Fruit fly (Drosophila melanogaster) whole organism, prepupa: Measurements from ENCODE around the gene CG31115.
A peak's percentile ranks its signal among the peaks of the same experiment; 100 is the strongest.

ENCODE experiments used
- Blimp-1 ChIP-seq: fragments of 200-800 bp; sonication (Bioruptor generic); optimal IDR thresholded peaks from 3 replicates; lab custom pipeline; 2017; ENCODE audit warnings: missing biosample characterization, missing genetic modification characterization, mild to moderate bottlenecking, moderate library complexity, missing genetic modification reagents
- CG10631 ChIP-seq: fragments of 200-800 bp; sonication (Bioruptor generic); optimal IDR thresholded peaks from 2 replicates; lab custom pipeline; 2016; ENCODE audit warnings: missing biosample characterization, missing genetic modification characterization
- CG10669 ChIP-seq: fragments of 200-800 bp; sonication (Bioruptor generic); optimal IDR thresholded peaks from 3 replicates; lab custom pipeline; 2018; ENCODE audit warnings: missing biosample characterization, mild to moderate bottlenecking, missing genetic modification characterization, moderate library complexity
- CG11294 ChIP-seq: fragments of 200-800 bp; sonication (Bioruptor generic); IDR thresholded peaks from 2 replicates; pipeline ENCODE4 v1.3.6; 2022; ENCODE audit warnings: missing biosample characterization, missing genetic modification characterization
- CG11902 ChIP-seq: fragments of 200-800 bp; sonication (Bioruptor generic); optimal IDR thresholded peaks from 3 replicates; lab custom pipeline; 2016; ENCODE audit warnings: missing biosample characterization, missing genetic modification characterization
- CG3032 ChIP-seq: fragments of 200-800 bp; optimal IDR thresholded peaks from 2 replicates; lab custom pipeline; 2019; ENCODE audit warnings: missing biosample characterization, mild to moderate bottlenecking, missing genetic modification characterization, moderate library complexity
- CG31627 ChIP-seq: fragments of 200-800 bp; sonication (Bioruptor generic); optimal IDR thresholded peaks from 3 replicates; lab custom pipeline; 2016; ENCODE audit warnings: missing biosample characterization, missing genetic modification characterization
- CG32006 ChIP-seq: fragments of 200-800 bp; sonication (Bioruptor generic); optimal IDR thresholded peaks from 3 replicates; lab custom pipeline; 2017; ENCODE audit warnings: missing biosample characterization, mild to moderate bottlenecking, missing genetic modification characterization
- CG34406 ChIP-seq: fragments of 200-800 bp; sonication (Bioruptor generic); optimal IDR thresholded peaks from 3 replicates; lab custom pipeline; 2016; ENCODE audit warnings: missing biosample characterization, missing genetic modification characterization
- CG3919 ChIP-seq: fragments of 200-800 bp; sonication (Bioruptor generic); optimal IDR thresholded peaks from 3 replicates; lab custom pipeline; 2016; ENCODE audit warnings: missing biosample characterization, missing genetic modification characterization
- CG6808 ChIP-seq: fragments of 200-800 bp; sonication (Bioruptor generic); optimal IDR thresholded peaks from 3 replicates; lab custom pipeline; 2017; ENCODE audit warnings: missing biosample characterization, missing genetic modification characterization, mild to moderate bottlenecking, moderate library complexity, missing genetic modification reagents
- CG7368 ChIP-seq: fragments of 200-800 bp; sonication (Bioruptor generic); optimal IDR thresholded peaks from 3 replicates; lab custom pipeline; 2016; ENCODE audit warnings: missing biosample characterization, missing genetic modification characterization
- CG8119 ChIP-seq: fragments of 200-800 bp; sonication (Bioruptor generic); IDR thresholded peaks from 3 replicates; pipeline ENCODE4 v1.3.6; 2022; ENCODE audit warnings: missing biosample characterization, missing genetic modification characterization
- CG9139 ChIP-seq: fragments of 200-800 bp; sonication (Bioruptor generic); optimal IDR thresholded peaks from 3 replicates; lab custom pipeline; 2017; ENCODE audit warnings: missing biosample characterization, mild to moderate bottlenecking, missing genetic modification characterization
- Eip78C ChIP-seq: fragments of 200-800 bp; sonication (Bioruptor generic); peaks from one replicate; lab custom pipeline; 2016; ENCODE audit warnings: missing biosample characterization, missing genetic modification characterization
- Eip93F ChIP-seq: fragments of 200-800 bp; sonication (Bioruptor generic); optimal IDR thresholded peaks from 2 replicates; lab custom pipeline; 2016; ENCODE audit warnings: missing biosample characterization, mild to moderate bottlenecking, missing genetic modification characterization
- Ets21C ChIP-seq: fragments of 200-800 bp; sonication (Bioruptor generic); optimal IDR thresholded peaks from 3 replicates; lab custom pipeline; 2016; ENCODE audit warnings: missing biosample characterization, missing genetic modification characterization
- Gug ChIP-seq: fragments of 200-800 bp; sonication (Bioruptor generic); IDR thresholded peaks from 2 replicates; pipeline ENCODE4 v1.3.6; 2022; ENCODE audit warnings: missing biosample characterization, missing genetic modification characterization
- Hr38 ChIP-seq: sonication (Bioruptor generic); optimal IDR thresholded peaks from 2 replicates; lab custom pipeline; 2016; ENCODE audit warnings: missing biosample characterization, missing genetic modification characterization
- Hr39 ChIP-seq: fragments of 200-800 bp; sonication (Bioruptor generic); optimal IDR thresholded peaks from 2 replicates; lab custom pipeline; 2016; ENCODE audit warnings: missing biosample characterization, missing genetic modification characterization
- Hr4 ChIP-seq: fragments of 200-800 bp; sonication (Bioruptor generic); optimal IDR thresholded peaks from 3 replicates; lab custom pipeline; 2016; ENCODE audit warnings: missing biosample characterization, missing genetic modification characterization
- Lpt ChIP-seq: fragments of 200-800 bp; sonication (Bioruptor generic); optimal IDR thresholded peaks from 3 replicates; lab custom pipeline; 2016; ENCODE audit warnings: missing biosample characterization, missing genetic modification characterization
- OdsH ChIP-seq: fragments of 200-800 bp; sonication (Bioruptor generic); optimal IDR thresholded peaks from 3 replicates; lab custom pipeline; 2016; ENCODE audit warnings: missing biosample characterization, missing genetic modification characterization
- Smox ChIP-seq: fragments of 200-800 bp; sonication (Bioruptor generic); optimal IDR thresholded peaks from 3 replicates; lab custom pipeline; 2016; ENCODE audit warnings: missing biosample characterization, missing genetic modification characterization
- Sox102F ChIP-seq: fragments of 200-800 bp; sonication (Bioruptor generic); optimal IDR thresholded peaks from 2 replicates; lab custom pipeline; 2016; ENCODE audit warnings: missing biosample characterization, mild to moderate bottlenecking, missing genetic modification characterization
- Sox14 ChIP-seq: fragments of 200-800 bp; sonication (Bioruptor generic); optimal IDR thresholded peaks from 3 replicates; lab custom pipeline; 2016; ENCODE audit warnings: missing biosample characterization, missing genetic modification characterization
- Sox15 ChIP-seq: fragments of 200-800 bp; sonication (Bioruptor generic); optimal IDR thresholded peaks from 3 replicates; lab custom pipeline; 2016; ENCODE audit warnings: missing biosample characterization, missing genetic modification characterization
- achi ChIP-seq: fragments of 200-800 bp; sonication (Bioruptor generic); optimal IDR thresholded peaks from 3 replicates; lab custom pipeline; 2016; ENCODE audit warnings: missing biosample characterization, missing genetic modification characterization
- acj6 ChIP-seq: fragments of 200-800 bp; sonication (Bioruptor generic); optimal IDR thresholded peaks from 3 replicates; lab custom pipeline; 2016; ENCODE audit warnings: missing biosample characterization, missing genetic modification characterization
- cyc ChIP-seq: fragments of 200-800 bp; sonication (Bioruptor generic); optimal IDR thresholded peaks from 3 replicates; lab custom pipeline; 2016; ENCODE audit warnings: missing biosample characterization, missing genetic modification characterization
- dac ChIP-seq: fragments of 200-800 bp; sonication (Bioruptor generic); optimal IDR thresholded peaks from 2 replicates; lab custom pipeline; 2017; ENCODE audit warnings: missing biosample characterization, mild to moderate bottlenecking, missing genetic modification characterization
- eg ChIP-seq: fragments of 200-800 bp; sonication (Bioruptor generic); IDR thresholded peaks from 3 replicates; pipeline ENCODE4 v1.3.6; 2022; ENCODE audit warnings: missing biosample characterization, missing genetic modification characterization
- esn ChIP-seq: fragments of 200-800 bp; sonication (Bioruptor generic); optimal IDR thresholded peaks from 2 replicates; lab custom pipeline; 2016; ENCODE audit warnings: missing biosample characterization, mild to moderate bottlenecking, missing genetic modification characterization, moderate library complexity
- fd59A ChIP-seq: fragments of 200-800 bp; sonication (Bioruptor generic); optimal IDR thresholded peaks from 2 replicates; lab custom pipeline; 2017; ENCODE audit warnings: missing biosample characterization, mild to moderate bottlenecking, missing genetic modification characterization, missing genetic modification reagents
- fd85E ChIP-seq: fragments of 200-800 bp; sonication (Bioruptor generic); optimal IDR thresholded peaks from 3 replicates; lab custom pipeline; 2016; ENCODE audit warnings: missing biosample characterization, missing genetic modification characterization
- fkh ChIP-seq: fragments of 200-800 bp; sonication (Bioruptor generic); optimal IDR thresholded peaks from 3 replicates; lab custom pipeline; 2017; ENCODE audit warnings: missing biosample characterization, mild to moderate bottlenecking, missing genetic modification characterization, moderate library complexity
- net ChIP-seq: fragments of 200-800 bp; sonication (Bioruptor generic); optimal IDR thresholded peaks from 3 replicates; lab custom pipeline; 2016; ENCODE audit warnings: missing biosample characterization, missing genetic modification characterization
- salr ChIP-seq, 2 experiments: fragments of 200-800 bp; sonication (Bioruptor generic); optimal IDR thresholded peaks; 3 replicates each; lab custom pipeline; 2016 to 2018; ENCODE audit warnings: missing biosample characterization in 2 of 2, missing genetic modification characterization in 2 of 2, mild to moderate bottlenecking in 1 of 2
- ss ChIP-seq, 2 experiments: fragments of 200-800 bp; sonication (Bioruptor generic); optimal IDR thresholded peaks; 2 replicates in 1 of 2; 3 replicates in 1 of 2; lab custom pipeline; 2017 to 2018; ENCODE audit warnings: mild to moderate bottlenecking in 2 of 2, missing biosample characterization in 2 of 2, missing genetic modification characterization in 2 of 2, moderate library complexity in 1 of 2
- svp ChIP-seq: fragments of 200-800 bp; sonication (Bioruptor generic); peaks from one replicate; lab custom pipeline; 2016; ENCODE audit warnings: missing biosample characterization, missing genetic modification characterization
- topi ChIP-seq: fragments of 200-800 bp; sonication (Bioruptor generic); optimal IDR thresholded peaks from 3 replicates; lab custom pipeline; 2016; ENCODE audit warnings: missing biosample characterization, missing genetic modification characterization

CG31115 gene

DNA sequence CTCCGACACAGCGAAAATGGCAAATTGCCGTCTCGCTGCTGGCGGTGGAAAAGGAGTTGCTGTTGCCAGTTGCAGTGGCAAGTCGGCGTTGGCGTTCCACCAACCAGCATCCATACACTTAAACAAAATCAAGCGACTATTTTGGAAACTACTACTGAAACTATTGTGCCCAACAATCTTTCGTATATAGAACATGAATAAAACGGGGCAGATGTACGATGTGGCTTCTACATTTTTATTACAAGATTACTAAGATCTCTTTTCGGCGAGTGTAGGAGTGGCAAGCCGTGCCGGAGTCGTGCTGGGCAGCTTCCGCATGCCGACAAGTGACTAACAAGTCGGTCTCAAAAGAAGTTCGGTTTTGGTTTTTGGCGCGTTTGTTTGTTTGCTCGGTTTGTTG lies 40.2 kb upstream of the CG31115 start (continued):
- TF ChIP-seq CG11902 (GFP tag; lab: Kevin White, UChicago): peak; percentile 15
- peak; percentile 2 for TF ChIP-seq CG10669 (GFP tag; lab: Kevin White, UChicago)
- peak; percentile 67 for TF ChIP-seq acj6
- TF ChIP-seq CG8119 (GFP tag; lab: Robert Waterston, UW): peak; percentile 94
- peak; percentile 57 for TF ChIP-seq topi (GFP tag; lab: Kevin White, UChicago)
- TF ChIP-seq CG7368 (GFP tag; lab: Kevin White, UChicago): peak; percentile 49
- peak; percentile 81 for TF ChIP-seq net (GFP tag; lab: Kevin White, UChicago)
- peak; percentile 16 for TF ChIP-seq Ets21C (GFP tag; lab: Kevin White, UChicago)
- peak in 1 of 2 experiments; percentile 59 for TF ChIP-seq salr (GFP tag; optimal IDR thresholded peaks at IDR 0.05; lab: Kevin White, UChicago)
- TF ChIP-seq CG3919 (GFP tag; lab: Kevin White, UChicago): peak; percentile 81
- peak; percentile 70 for TF ChIP-seq cyc
- peak; percentile 77 for TF ChIP-seq achi (GFP tag; lab: Kevin White, UChicago)
- TF ChIP-seq Hr39 (GFP tag; lab: Kevin White, UChicago): peak; percentile 68
- peak; percentile 94 for TF ChIP-seq Hr4
- peak; percentile 80 for TF ChIP-seq Gug (GFP tag; lab: Robert Waterston, UW)
- peak; percentile 92 for TF ChIP-seq eg (GFP tag; lab: Robert Waterston, UW)

DNA sequence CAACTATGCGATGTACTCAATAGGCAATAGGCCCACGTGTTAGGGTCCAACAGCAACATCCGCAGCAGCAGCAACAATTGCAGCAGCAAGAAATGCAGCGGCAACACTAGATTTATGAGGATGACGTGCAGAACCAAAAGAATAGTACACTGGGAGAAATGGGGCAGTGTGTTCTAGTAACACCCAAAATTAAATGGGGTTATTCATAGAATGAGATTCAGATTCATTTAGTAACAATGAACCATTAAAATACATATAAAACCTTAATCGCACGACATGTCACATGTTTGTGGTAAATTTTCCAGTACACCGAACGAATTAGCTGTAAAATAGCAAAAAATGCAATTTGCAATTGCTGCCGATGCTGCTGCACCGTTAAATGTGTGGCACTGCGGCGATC lies 39.5 kb upstream of the CG31115 start:
- no peak for TF ChIP-seq CG10669 (GFP tag; lab: Kevin White, UChicago)
- peak; percentile 33 for TF ChIP-seq CG32006 (GFP tag; lab: Kevin White, UChicago)

DNA sequence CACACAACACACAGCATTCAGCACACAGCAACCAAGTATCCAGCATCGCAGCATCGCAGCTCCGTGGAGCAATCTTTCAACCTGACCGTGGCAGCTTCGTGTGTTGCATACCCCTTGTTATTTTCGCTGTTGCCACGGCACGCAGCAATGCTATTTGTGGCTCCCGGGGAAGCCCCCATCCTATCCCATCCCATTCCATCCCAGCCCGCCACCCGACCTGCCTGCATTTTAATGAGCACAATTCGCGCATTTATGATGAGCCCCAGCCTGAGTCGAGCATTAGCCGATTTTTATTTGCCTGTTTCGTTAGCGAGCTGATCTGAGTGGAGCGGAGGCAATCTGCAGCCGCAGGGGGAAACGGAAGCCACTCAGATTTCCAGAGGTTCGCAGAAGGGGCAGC lies 37.2 kb upstream of the CG31115 start:
- TF ChIP-seq esn: no peak
- no peak for TF ChIP-seq Sox102F (GFP tag; lab: Kevin White, UChicago)
- no peak for TF ChIP-seq CG3032 (tag; lab: Kevin White, UChicago)
- no peak for TF ChIP-seq OdsH (GFP tag; lab: Kevin White, UChicago)
- TF ChIP-seq CG11902 (GFP tag; lab: Kevin White, UChicago): no peak

DNA sequence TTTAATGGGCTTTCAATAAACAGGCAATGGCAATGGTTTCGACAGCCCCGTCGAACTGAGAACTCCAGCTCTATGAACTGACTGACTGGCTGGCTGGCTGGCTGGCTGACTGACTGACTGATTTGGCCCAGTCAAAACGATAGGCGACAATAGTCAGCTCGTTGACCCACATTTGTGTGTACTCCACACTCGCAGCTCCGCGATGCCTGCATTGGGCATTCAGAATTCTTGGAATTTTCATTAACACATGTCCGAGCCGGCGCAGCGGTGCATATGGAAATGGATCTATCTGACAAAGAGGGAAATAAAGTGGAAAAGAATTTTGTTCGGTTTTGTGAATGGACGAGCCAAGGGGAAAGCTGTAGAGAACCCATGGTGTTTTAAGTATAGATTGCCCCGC lies 34.5 kb upstream of the CG31115 start:
- TF ChIP-seq CG31627 (no peak), Hr39 (GFP tag; lab: Kevin White, UChicago) (no peak), CG11902 (GFP tag; lab: Kevin White, UChicago) (no peak), CG9139 (no peak), CG3032 (tag; lab: Kevin White, UChicago) (no peak), dac (no peak), Hr38 (GFP tag; lab: Kevin White, UChicago) (no peak)

DNA sequence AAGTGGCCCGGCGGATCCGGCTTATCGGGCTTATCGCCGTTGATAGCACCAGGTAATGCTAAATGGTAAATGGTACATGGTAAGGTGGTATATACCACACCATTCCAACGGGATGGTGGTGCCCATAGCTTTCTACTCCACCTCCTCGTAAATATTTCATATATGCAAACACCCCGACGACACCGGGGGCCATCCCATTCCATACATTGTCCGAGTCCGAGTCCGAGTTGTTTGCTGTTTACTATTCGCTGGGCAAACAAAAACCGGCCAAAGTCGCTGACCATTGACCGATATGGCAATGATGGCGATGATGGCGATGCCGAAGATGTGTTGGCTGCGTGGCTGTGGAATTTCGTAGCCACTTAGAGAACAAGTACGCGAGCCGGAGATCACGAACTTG lies 32.7 kb upstream of the CG31115 start:
- peak; percentile 62 for TF ChIP-seq fkh
- no peak for TF ChIP-seq CG11294
- no peak for TF ChIP-seq CG6808 (GFP tag; lab: Kevin White, UChicago)
- no peak for TF ChIP-seq dac
- no peak for TF ChIP-seq Eip93F (GFP tag; lab: Kevin White, UChicago)
- TF ChIP-seq, all 60 proteins: peak for 1

DNA sequence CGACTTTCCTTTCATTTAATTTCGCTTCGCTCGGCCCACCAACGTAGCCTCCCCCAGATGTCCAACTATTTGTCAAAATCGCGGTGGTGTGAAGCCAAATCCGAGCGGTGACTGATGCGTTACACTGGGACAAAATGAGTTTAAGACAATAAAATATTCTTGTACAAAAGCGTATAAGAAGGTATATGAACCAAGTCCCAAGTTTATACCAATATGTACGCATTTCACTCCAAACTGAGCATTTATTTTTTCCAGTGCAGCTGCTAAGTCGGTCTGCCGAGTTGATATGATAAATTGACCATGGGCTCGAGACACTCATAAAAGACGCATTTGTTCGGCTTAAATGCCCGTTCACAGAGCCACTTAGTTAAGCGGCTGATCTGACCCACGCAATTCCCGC lies 32.0 kb upstream of the CG31115 start:
- TF ChIP-seq ss (GFP tag; optimal IDR thresholded peaks at IDR 0.05; lab: Kevin White, UChicago): no peak
- peak; percentile 6 for TF ChIP-seq CG34406 (GFP tag; lab: Kevin White, UChicago)
- TF ChIP-seq Sox14 (GFP tag; lab: Kevin White, UChicago): peak; percentile 31
- TF ChIP-seq fkh: no peak
- peak; percentile 39; the same call in 1 of the 2 replicates for TF ChIP-seq Gug (GFP tag; lab: Robert Waterston, UW)
- TF ChIP-seq Ets21C (GFP tag; lab: Kevin White, UChicago): no peak
- TF ChIP-seq Sox15 (GFP tag; lab: Kevin White, UChicago): no peak
- no peak for TF ChIP-seq CG10669 (GFP tag; lab: Kevin White, UChicago)
- TF ChIP-seq Smox (GFP tag; lab: Kevin White, UChicago): no peak
- TF ChIP-seq dac: peak; percentile 23
- no peak for TF ChIP-seq fd59A (GFP tag; lab: Kevin White, UChicago)
- no peak for TF ChIP-seq CG11902 (GFP tag; lab: Kevin White, UChicago)
- TF ChIP-seq salr (GFP tag; optimal IDR thresholded peaks at IDR 0.05; lab: Kevin White, UChicago): peak in 1 of 2 experiments; percentile 27
- TF ChIP-seq CG10631 (GFP tag; lab: Kevin White, UChicago): no peak
- peak; percentile 50 for TF ChIP-seq svp (GFP tag; lab: Kevin White, UChicago)
- peak; percentile 81 for TF ChIP-seq Eip78C (GFP tag; lab: Kevin White, UChicago)
- TF ChIP-seq eg (GFP tag; lab: Robert Waterston, UW): peak; percentile 76
- peak; percentile 34 for TF ChIP-seq acj6
- peak; percentile 7 for TF ChIP-seq esn
- TF ChIP-seq Blimp-1 (GFP tag; lab: Kevin White, UChicago): no peak
- peak; percentile 25 for TF ChIP-seq Lpt (GFP tag; lab: Kevin White, UChicago)
- peak; percentile 76 for TF ChIP-seq CG32006 (GFP tag; lab: Kevin White, UChicago)
- TF ChIP-seq fd85E (GFP tag; lab: Kevin White, UChicago): no peak
- no peak for TF ChIP-seq Hr38 (GFP tag; lab: Kevin White, UChicago)
